Worm (Caenorhabditis elegans) whole organism, L4 larva: ENCODE measurements around the gene sri-60.

ENCODE experiments used
- F26F4.8 ChIP-seq: fragments of 200-800 bp; sonication (Bioruptor generic); conservative IDR thresholded peaks from 2 replicates; pipeline ENCODE4 v1.3.6; 2022; ENCODE audit warnings: missing genetic modification characterization, missing compliant biosample characterization
- F37D6.2 ChIP-seq: sonication (generic microtip); optimal IDR thresholded peaks from 2 replicates; lab custom pipeline; 2016; ENCODE audit warnings: mild to moderate bottlenecking, missing genetic modification characterization, missing compliant biosample characterization
- Y105C5A.15 ChIP-seq: fragments of 200-800 bp; sonication (Bioruptor generic); IDR thresholded peaks from 2 replicates; pipeline ENCODE4 v1.3.6; 2022; ENCODE audit warnings: missing genetic modification characterization, missing compliant biosample characterization
- Y48G9A.11 ChIP-seq: fragments of 200-800 bp; sonication (Bioruptor generic); IDR thresholded peaks from 2 replicates; pipeline ENCODE4 v1.3.6; 2022; ENCODE audit warnings: missing genetic modification reagents, missing genetic modification characterization, missing compliant biosample characterization
- Y5F2A.4 ChIP-seq: fragments of 200-800 bp; sonication (Bioruptor generic); optimal IDR thresholded peaks from 2 replicates; lab custom pipeline; 2018; ENCODE audit warnings: mild to moderate bottlenecking, missing genetic modification characterization, missing compliant biosample characterization
- ZK546.5 ChIP-seq, 2 experiments: sonication (generic microtip); optimal IDR thresholded peaks; 2 replicates each; lab custom pipeline; 2017; ENCODE audit warnings: missing biosample characterization in 2 of 2, missing genetic modification characterization in 2 of 2
- aha-1 ChIP-seq: fragments of 150-350 bp; peaks from one replicate; lab custom pipeline; 2014; ENCODE audit warnings: missing biosample characterization, missing genetic modification characterization
- ceh-20 ChIP-seq: fragments of 200-800 bp; sonication (Bioruptor generic); IDR thresholded peaks from 2 replicates; pipeline ENCODE4 v1.3.6; 2022; ENCODE audit warnings: missing genetic modification reagents, missing genetic modification characterization, missing compliant biosample characterization
- ces-1 ChIP-seq: fragments of 150-350 bp; sonication (generic microtip); optimal IDR thresholded peaks from 4 replicates; lab custom pipeline; 2014; ENCODE audit warnings: missing biosample characterization, missing genetic modification reagents, missing genetic modification characterization
- daf-16 ChIP-seq, 3 experiments: sonication (generic microtip); optimal IDR thresholded peaks; 2 replicates each; lab custom pipeline; 2016 to 2017; ENCODE audit warnings: missing genetic modification characterization in 3 of 3, missing genetic modification reagents in 3 of 3, mild to moderate bottlenecking in 2 of 3, missing compliant biosample characterization in 2 of 3, missing biosample characterization in 1 of 3, moderate library complexity in 1 of 3
- daf-19 ChIP-seq: fragments of 200-800 bp; sonication (Bioruptor generic); conservative IDR thresholded peaks from 2 replicates; pipeline ENCODE4 v1.3.6; 2022; ENCODE audit warnings: missing genetic modification characterization, missing compliant biosample characterization
- daf-8 ChIP-seq: fragments of 200-800 bp; sonication (Bioruptor generic); IDR thresholded peaks from 2 replicates; pipeline ENCODE4 v1.3.6; 2022; ENCODE audit warnings: missing genetic modification characterization, missing compliant biosample characterization
- dmd-6 ChIP-seq: fragments of 200-800 bp; sonication (Bioruptor generic); IDR thresholded peaks from 2 replicates; pipeline ENCODE4 v1.3.6; 2022; ENCODE audit warnings: missing genetic modification reagents, missing genetic modification characterization, missing compliant biosample characterization
- dmd-8 ChIP-seq: fragments of 200-800 bp; sonication (Bioruptor generic); IDR thresholded peaks from 2 replicates; pipeline ENCODE4 v1.3.6; 2022; ENCODE audit warnings: missing genetic modification characterization, missing compliant biosample characterization
- dmd-9 ChIP-seq: fragments of 200-800 bp; sonication (Bioruptor generic); IDR thresholded peaks from 2 replicates; pipeline ENCODE4 v1.3.6; 2022; ENCODE audit warnings: missing genetic modification reagents, missing genetic modification characterization, missing compliant biosample characterization
- dpl-1 ChIP-seq: fragments of 150-350 bp; optimal IDR thresholded peaks from 2 replicates; lab custom pipeline; 2014; ENCODE audit warnings: missing biosample characterization, missing genetic modification reagents, missing genetic modification characterization
- duxl-1 ChIP-seq: sonication (generic microtip); optimal IDR thresholded peaks from 2 replicates; lab custom pipeline; 2016; ENCODE audit warnings: mild to moderate bottlenecking, missing genetic modification characterization, moderate library complexity, missing compliant biosample characterization; ENCODE audit not compliant: poor library complexity
- dve-1 ChIP-seq: sonication (generic microtip); optimal IDR thresholded peaks from 2 replicates; lab custom pipeline; 2017; ENCODE audit warnings: antibody characterized with exemption, mild to moderate bottlenecking, missing genetic modification characterization, missing compliant biosample characterization; ENCODE audit not compliant: insufficient read depth
- egl-43 ChIP-seq: fragments of 200-800 bp; sonication (Bioruptor generic); IDR thresholded peaks from 2 replicates; pipeline ENCODE4 v1.3.6; 2022; ENCODE audit warnings: missing genetic modification reagents, missing genetic modification characterization, missing compliant biosample characterization
- fkh-10 ChIP-seq: fragments of 150-350 bp; optimal IDR thresholded peaks from 2 replicates; lab custom pipeline; 2014; ENCODE audit warnings: missing biosample characterization, missing genetic modification reagents, missing genetic modification characterization
- hlh-30 ChIP-seq: sonication (generic microtip); optimal IDR thresholded peaks from 2 replicates; lab custom pipeline; 2017; ENCODE audit warnings: antibody characterized with exemption, mild to moderate bottlenecking, missing genetic modification characterization, missing compliant biosample characterization; ENCODE audit not compliant: insufficient read depth
- hmg-1.1 ChIP-seq: fragments of 200-800 bp; sonication (Bioruptor generic); IDR thresholded peaks from 2 replicates; pipeline ENCODE4 v1.3.6; 2022; ENCODE audit warnings: missing genetic modification reagents, missing genetic modification characterization, missing compliant biosample characterization
- lim-7 ChIP-seq: fragments of 200-800 bp; sonication (Bioruptor generic); IDR thresholded peaks from 2 replicates; pipeline ENCODE4 v1.3.6; 2022; ENCODE audit warnings: missing genetic modification characterization, missing compliant biosample characterization
- lin-1 ChIP-seq: fragments of 200-800 bp; sonication (Bioruptor generic); IDR thresholded peaks from 2 replicates; pipeline ENCODE4 v1.3.6; 2022; ENCODE audit warnings: missing genetic modification reagents, missing genetic modification characterization, missing compliant biosample characterization
- lin-29 ChIP-seq: fragments of 200-800 bp; sonication (Bioruptor generic); IDR thresholded peaks from 2 replicates; pipeline ENCODE4 v1.3.6; 2022; ENCODE audit warnings: missing genetic modification reagents, missing genetic modification characterization, missing compliant biosample characterization
- lin-38 ChIP-seq: fragments of 200-800 bp; sonication (Bioruptor generic); IDR thresholded peaks from 2 replicates; pipeline ENCODE4 v1.3.6; 2022; ENCODE audit warnings: missing genetic modification reagents, missing genetic modification characterization, missing compliant biosample characterization
- lin-39 ChIP-seq: fragments of 150-350 bp; optimal IDR thresholded peaks from 2 replicates; lab custom pipeline; 2014; ENCODE audit warnings: missing biosample characterization, missing genetic modification reagents, missing genetic modification characterization
- lir-3 ChIP-seq: sonication (generic microtip); optimal IDR thresholded peaks from 2 replicates; lab custom pipeline; 2016; ENCODE audit warnings: mild to moderate bottlenecking, missing genetic modification characterization, missing compliant biosample characterization
- nhr-10 ChIP-seq: fragments of 150-350 bp; optimal IDR thresholded peaks from 2 replicates; lab custom pipeline; 2014; ENCODE audit warnings: missing biosample characterization, missing genetic modification characterization
- nhr-25 ChIP-seq: sonication (generic microtip); optimal IDR thresholded peaks from 2 replicates; lab custom pipeline; 2017; ENCODE audit warnings: missing genetic modification characterization, mild to moderate bottlenecking, missing compliant biosample characterization, antibody characterized with exemption, moderate library complexity, borderline replicate concordance; ENCODE audit not compliant: insufficient read depth
- nhr-41 ChIP-seq: fragments of 200-800 bp; sonication (Bioruptor generic); IDR thresholded peaks from 2 replicates; pipeline ENCODE4 v1.3.6; 2022; ENCODE audit warnings: missing genetic modification reagents, missing genetic modification characterization, missing compliant biosample characterization
- nhr-42 ChIP-seq: fragments of 200-800 bp; sonication (Bioruptor generic); IDR thresholded peaks from 2 replicates; pipeline ENCODE4 v1.3.6; 2022; ENCODE audit warnings: missing genetic modification characterization, missing compliant biosample characterization
- nhr-6 ChIP-seq: fragments of 150-350 bp; optimal IDR thresholded peaks from 2 replicates; lab custom pipeline; 2014; ENCODE audit warnings: missing biosample characterization, missing genetic modification characterization
- nhr-76 ChIP-seq: fragments of 150-350 bp; optimal IDR thresholded peaks from 2 replicates; lab custom pipeline; 2014; ENCODE audit warnings: missing biosample characterization, missing genetic modification characterization
- php-3 ChIP-seq: fragments of 200-800 bp; sonication (Bioruptor generic); IDR thresholded peaks from 2 replicates; pipeline ENCODE4 v1.3.6; 2022; ENCODE audit warnings: missing genetic modification reagents, missing genetic modification characterization, missing compliant biosample characterization
- pqm-1 ChIP-seq: sonication (generic microtip); optimal IDR thresholded peaks from 2 replicates; lab custom pipeline; 2017; ENCODE audit warnings: missing biosample characterization, missing genetic modification characterization
- saeg-2 ChIP-seq: fragments of 200-800 bp; sonication (Bioruptor generic); IDR thresholded peaks from 2 replicates; pipeline ENCODE4 v1.3.6; 2022; ENCODE audit warnings: missing genetic modification reagents, missing genetic modification characterization, missing compliant biosample characterization
- set-16 ChIP-seq: fragments of 200-800 bp; sonication (Bioruptor generic); IDR thresholded peaks from 2 replicates; pipeline ENCODE4 v1.3.6; 2022; ENCODE audit warnings: missing genetic modification reagents, missing genetic modification characterization, missing compliant biosample characterization
- snpc-1.2 ChIP-seq: fragments of 200-800 bp; sonication (Bioruptor generic); IDR thresholded peaks from 2 replicates; pipeline ENCODE4 v1.3.6; 2022; ENCODE audit warnings: missing genetic modification reagents, missing genetic modification characterization, missing compliant biosample characterization
- snpc-4 ChIP-seq: fragments of 150-350 bp; optimal IDR thresholded peaks from 2 replicates; lab custom pipeline; 2014; ENCODE audit warnings: missing biosample characterization, missing genetic modification characterization
- unc-130 ChIP-seq: sonication (generic microtip); optimal IDR thresholded peaks from 2 replicates; lab custom pipeline; 2016; ENCODE audit warnings: missing genetic modification reagents, missing genetic modification characterization, missing compliant biosample characterization
- unc-39 ChIP-seq: sonication (generic microtip); optimal IDR thresholded peaks from 2 replicates; lab custom pipeline; 2017; ENCODE audit warnings: missing biosample characterization, missing genetic modification characterization
- unc-62 ChIP-seq, 3 experiments: fragments of 150-350 bp in 1 of 3; sonication (generic microtip); optimal IDR thresholded peaks in 2 of 3; peaks in 1 of 3; 1 replicate in 1 of 3; 2 replicates in 2 of 3; lab custom pipeline; 2014 to 2017; ENCODE audit warnings: missing biosample characterization in 3 of 3, missing genetic modification characterization in 3 of 3, missing genetic modification reagents in 3 of 3, missing genotype in 1 of 3
- vab-7 ChIP-seq: fragments of 200-800 bp; sonication (Bioruptor generic); IDR thresholded peaks from 2 replicates; pipeline ENCODE4 v1.3.6; 2022; ENCODE audit warnings: missing genetic modification reagents, missing genetic modification characterization, missing compliant biosample characterization
- zfp-2 ChIP-seq: sonication (generic microtip); optimal IDR thresholded peaks from 2 replicates; lab custom pipeline; 2016; ENCODE audit warnings: mild to moderate bottlenecking, missing genetic modification characterization, missing compliant biosample characterization

sri-60 gene

DNA sequence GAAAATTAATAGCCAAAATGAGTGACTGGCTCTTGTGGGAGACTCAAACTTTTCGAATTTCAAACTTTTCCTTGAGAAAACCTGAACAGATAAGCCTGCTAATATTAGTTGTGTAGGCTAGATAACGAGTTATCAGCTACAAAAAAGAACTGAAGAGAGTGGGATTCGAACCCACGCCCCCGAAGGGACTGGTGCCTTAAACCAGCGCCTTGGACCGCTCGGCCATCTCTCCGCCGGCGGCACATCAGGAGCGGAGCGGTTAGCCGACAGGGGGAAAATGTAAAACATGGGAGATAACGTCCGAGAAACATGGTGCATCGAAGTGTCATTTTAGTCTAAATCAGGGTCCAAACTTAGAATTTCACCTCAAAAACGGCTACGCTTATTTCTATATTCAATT, 33.0 kb upstream of the sri-60 start (continued):
- TF ChIP-seq daf-16 (GFP tag; optimal IDR thresholded peaks at IDR 0.05; lab: Kevin White, UChicago) (no peak), daf-16 (tag; optimal IDR thresholded peaks at IDR 0.05; lab: Kevin White, UChicago) (peak; percentile 13), dmd-8 (GFP tag; lab: Robert Waterston, UW) (0 out of 2 replicates have a peak, but pooled peaks have one; percentile 42), dmd-6 (GFP tag; lab: Robert Waterston, UW) (peak; percentile 29; the same call in 1 of the 2 replicates), nhr-41 (GFP tag; lab: Robert Waterston, UW) (0 out of 2 replicates have a peak, but pooled peaks have one; percentile 31), snpc-4 (tag; lab: Kevin White, UChicago) (no peak), hlh-30 (tag; lab: Kevin White, UChicago) (no peak), F26F4.8 (GFP tag; lab: Robert Waterston, UW) (peak; percentile 64; the same call in 1 of the 2 replicates), ceh-20 (GFP tag; lab: Robert Waterston, UW) (peak; percentile 11; the same call in 1 of the 2 replicates), lin-1 (GFP tag; lab: Robert Waterston, UW) (no peak), set-16 (peak; percentile 79), dve-1 (no peak), lir-3 (no peak), Y48G9A.11 (GFP tag; lab: Robert Waterston, UW) (peak; percentile 66), lim-7 (peak; percentile 67; the same call in 1 of the 2 replicates), php-3 (GFP tag; lab: Robert Waterston, UW) (no peak), vab-7 (GFP tag; lab: Robert Waterston, UW) (peak; percentile 45; the same call in 1 of the 2 replicates)
- TF ChIP-seq, all 104 proteins: peak for 23

DNA sequence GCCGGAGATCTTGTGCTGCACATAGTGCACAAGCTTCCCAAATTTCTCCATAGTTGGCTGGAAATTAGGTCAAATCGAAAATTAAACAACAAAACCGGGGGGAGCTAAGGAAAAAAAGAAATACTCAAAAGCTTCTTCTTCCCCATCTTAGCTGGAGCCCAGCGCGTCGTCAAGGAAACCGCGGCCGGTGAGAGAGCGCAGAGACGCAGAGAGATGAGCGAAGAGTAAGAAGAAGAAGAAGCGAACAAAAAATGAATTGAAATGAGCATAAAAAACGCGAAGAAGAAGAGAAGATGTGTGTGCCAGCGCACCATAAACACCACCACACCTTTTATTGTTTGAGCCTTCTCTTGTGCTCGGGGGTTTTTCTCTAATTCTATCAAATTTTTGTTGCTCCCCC, 32.5 kb upstream of the sri-60 start, which contains the start of gene wdr-31:
TSS of gene wdr-31 (minus strand) at position 101 of the 400 bp plus-strand sequence.
- TF ChIP-seq daf-19 (no peak), lin-1 (GFP tag; lab: Robert Waterston, UW) (no peak), ZK546.5 (tag; optimal IDR thresholded peaks at IDR 0.05; lab: Kevin White, UChicago) (no peak), egl-43 (GFP tag; lab: Robert Waterston, UW) (no peak), unc-39 (tag; lab: Kevin White, UChicago) (no peak), ces-1 (GFP tag; lab: Kevin White, UChicago) (no peak), nhr-42 (GFP tag; lab: Robert Waterston, UW) (no peak), daf-8 (no peak), F37D6.2 (tag; lab: Kevin White, UChicago) (no peak), vab-7 (GFP tag; lab: Robert Waterston, UW) (no peak), nhr-10 (no peak)

DNA sequence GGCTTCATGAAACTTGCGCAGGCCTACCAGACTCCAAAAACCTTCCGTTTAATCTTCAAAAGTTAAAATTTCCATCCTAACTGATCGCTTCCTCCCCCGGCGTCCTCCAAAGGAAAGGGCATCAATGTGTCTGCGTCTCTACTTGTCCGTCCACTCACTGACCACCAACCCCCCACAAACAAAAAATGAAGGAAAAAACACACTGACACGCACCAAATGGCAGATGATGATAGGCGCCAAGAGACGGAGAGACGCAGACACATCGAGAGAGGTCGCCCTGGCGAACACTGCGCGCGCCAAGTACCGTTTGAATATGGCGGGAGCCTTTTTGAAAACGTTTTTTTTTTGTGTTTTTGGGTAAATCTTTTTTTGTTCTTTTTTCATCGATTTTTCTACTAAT, 32.1 kb upstream of the sri-60 start:
- no peak for TF ChIP-seq snpc-1.2
- TF ChIP-seq dmd-9 (GFP tag; lab: Robert Waterston, UW), result 0 out of 2 replicates have a peak, but pooled peaks have one; percentile 44
- no peak for TF ChIP-seq Y48G9A.11 (GFP tag; lab: Robert Waterston, UW)
- TF ChIP-seq fkh-10, result no peak
- TF ChIP-seq dpl-1, result no peak
- TF ChIP-seq hlh-30 (tag; lab: Kevin White, UChicago), result peak; percentile 46
- TF ChIP-seq hmg-1.1 (GFP tag; lab: Robert Waterston, UW), result peak; percentile 72
- TF ChIP-seq dmd-6 (GFP tag; lab: Robert Waterston, UW), result 0 out of 2 replicates have a peak, but pooled peaks have one; percentile 8
- TF ChIP-seq lin-39 (tag; lab: Kevin White, UChicago), result no peak
- TF ChIP-seq dmd-8 (GFP tag; lab: Robert Waterston, UW), result no peak
- no peak for TF ChIP-seq saeg-2 (GFP tag; lab: Robert Waterston, UW)
- TF ChIP-seq lin-38 (GFP tag; lab: Robert Waterston, UW), result no peak; the same call in 1 of the 2 replicates
- TF ChIP-seq lin-29 (GFP tag; lab: Robert Waterston, UW), result no peak
- no peak for TF ChIP-seq Y5F2A.4 (GFP tag; lab: Kevin White, UChicago)
- TF ChIP-seq ceh-20 (GFP tag; lab: Robert Waterston, UW), result no peak
- TF ChIP-seq aha-1 (tag; lab: Kevin White, UChicago), result peak; percentile 70
- TF ChIP-seq nhr-42 (GFP tag; lab: Robert Waterston, UW), result no peak
- no peak for TF ChIP-seq nhr-76 (tag; lab: Kevin White, UChicago)
- TF ChIP-seq nhr-25, result peak; percentile 15
- TF ChIP-seq nhr-6 (tag; lab: Kevin White, UChicago), result peak; percentile 26
- peak in 1 of 2 experiments; percentile 47 for TF ChIP-seq unc-62 (GFP tag; optimal IDR thresholded peaks at IDR 0.05 in 1 of 2; lab: Kevin White, UChicago)
- no peak for TF ChIP-seq unc-62 (tag; optimal IDR thresholded peaks at IDR 0.05; lab: Kevin White, UChicago)
- no peak for TF ChIP-seq unc-130 (GFP tag; lab: Kevin White, UChicago)
- TF ChIP-seq Y105C5A.15, result no peak
- TF ChIP-seq pqm-1, result no peak
- TF ChIP-seq duxl-1 (tag; lab: Kevin White, UChicago), result peak; percentile 84
- TF ChIP-seq zfp-2, result no peak
- 0 out of 2 replicates have a peak, but pooled peaks have one; percentile 7 for TF ChIP-seq egl-43 (GFP tag; lab: Robert Waterston, UW)
